Fruit fly (Drosophila melanogaster) whole organism, wandering third instar larva: ENCODE results near the gene prtp.

ENCODE experiments used
- Myc ChIP-seq: fragments of >200 bp; optimal IDR thresholded peaks from 2 replicates; lab custom pipeline; 2017
- OdsH ChIP-seq: fragments of 200-800 bp; sonication (Bioruptor generic); optimal IDR thresholded peaks from 2 replicates; lab custom pipeline; 2016; ENCODE audit warnings: missing biosample characterization, mild to moderate bottlenecking, missing genetic modification characterization
- fru ChIP-seq: fragments of 200-800 bp; sonication (Bioruptor generic); optimal IDR thresholded peaks from 3 replicates; lab custom pipeline; 2016; ENCODE audit warnings: missing biosample characterization, mild to moderate bottlenecking, missing genetic modification characterization
- psq ChIP-seq: fragments of 200-800 bp; sonication (Bioruptor generic); optimal IDR thresholded peaks from 3 replicates; lab custom pipeline; 2017; ENCODE audit warnings: missing biosample characterization, mild to moderate bottlenecking, missing genetic modification characterization, moderate library complexity

- TF ChIP-seq psq (no peak), OdsH (no peak), fru (GFP tag; lab: Kevin White, UChicago) (no peak), Myc (lab: Kevin White, UChicago) (no peak)
Observed at dm6 chrX:11764540-11765136, 48.1 kb downstream of the prtp start, which contains the start of gene CG9360.
